Fruit fly (Drosophila melanogaster): Measurements from ENCODE around the gene CG2116.
A peak's percentile ranks its signal among the peaks of the same experiment; 100 is the strongest.

The CG2116 gene

dm6 chrX:8100026-8100825 lies 29.4 kb upstream of the CG2116 start (continued):
- TF ChIP-seq ATbp (GFP tag; optimal IDR thresholded peaks at IDR 0.05) = peak; percentile 90
- peak; percentile 80 for TF ChIP-seq CG11504 (tag; optimal IDR thresholded peaks at IDR 0.05)
- TF ChIP-seq gsb-n (tag; optimal IDR thresholded peaks at IDR 0.05) = peak; percentile 69
- peak; percentile 83 for TF ChIP-seq az2 (GFP tag; optimal IDR thresholded peaks at IDR 0.05)
- TF ChIP-seq CG31365 (tag; optimal IDR thresholded peaks at IDR 0.05) = peak; percentile 37
- peak; percentile 90 for TF ChIP-seq dysf (GFP tag; IDR thresholded peaks at IDR 0.05)
- peak; percentile 67; the same call in 1 of the 3 replicates for TF ChIP-seq jigr1 (GFP tag; IDR thresholded peaks at IDR 0.05)
- no peak for TF ChIP-seq mld (GFP tag; IDR thresholded peaks at IDR 0.05; ENCODE audit: partially characterized antibody)
- peak; percentile 85 for TF ChIP-seq CG6272 (GFP tag; IDR thresholded peaks at IDR 0.05)
- TF ChIP-seq exex (tag; optimal IDR thresholded peaks at IDR 0.05) = peak; percentile 48
- TF ChIP-seq Spps (tag; optimal IDR thresholded peaks at IDR 0.05) = peak; percentile 58
- TF ChIP-seq nau (GFP tag; optimal IDR thresholded peaks at IDR 0.05) = peak; percentile 74
- no peak for TF ChIP-seq pzg (GFP tag; optimal IDR thresholded peaks at IDR 0.05)
- TF ChIP-seq Oli (tag; optimal IDR thresholded peaks at IDR 0.05) = peak; percentile 82
- no peak for TF ChIP-seq amos (GFP tag; IDR thresholded peaks at IDR 0.05; ENCODE audit: partially characterized antibody)
- TF ChIP-seq CG15601 (tag; optimal IDR thresholded peaks at IDR 0.05) = peak; percentile 77
- no peak for TF ChIP-seq yki (optimal IDR thresholded peaks at IDR 0.05)
- TF ChIP-seq sob (GFP tag; IDR thresholded peaks at IDR 0.05) = peak; percentile 89
- peak; percentile 32 for TF ChIP-seq twi (tag; optimal IDR thresholded peaks at IDR 0.05)
- TF ChIP-seq fd3F (GFP tag; optimal IDR thresholded peaks at IDR 0.05) = peak; percentile 74
- TF ChIP-seq CG2129 (GFP tag; IDR thresholded peaks at IDR 0.05; ENCODE audit: partially characterized antibody) = no peak
- TF ChIP-seq Mad (GFP tag; optimal IDR thresholded peaks at IDR 0.05) = peak; percentile 17
- TF ChIP-seq tio (GFP tag; optimal IDR thresholded peaks at IDR 0.05) = peak; percentile 82
- TF ChIP-seq vvl (GFP tag; IDR thresholded peaks at IDR 0.05) = peak; percentile 92
- TF ChIP-seq vnd (GFP tag; IDR thresholded peaks at IDR 0.05; ENCODE audit: partially characterized antibody) = no peak
- TF ChIP-seq CG7271 (tag; optimal IDR thresholded peaks at IDR 0.05) = no peak
- peak; percentile 93 for TF ChIP-seq Atf6 (GFP tag; IDR thresholded peaks at IDR 0.05)
- TF ChIP-seq ara (GFP tag; IDR thresholded peaks at IDR 0.05) = peak; percentile 82
- TF ChIP-seq corto (GFP tag; optimal IDR thresholded peaks at IDR 0.05) = peak; percentile 35
- TF ChIP-seq CG9609 (GFP tag; optimal IDR thresholded peaks at IDR 0.05) = peak; percentile 13
- TF ChIP-seq CG8765 (GFP tag; IDR thresholded peaks at IDR 0.05) = no peak
- TF ChIP-seq CG1603 (tag; optimal IDR thresholded peaks at IDR 0.05) = peak; percentile 51
- peak; percentile 50 for TF ChIP-seq trem (tag; optimal IDR thresholded peaks at IDR 0.05)
- TF ChIP-seq Neu2 (GFP tag; optimal IDR thresholded peaks at IDR 0.05; ENCODE audit: borderline replicate concordance) = no peak
- no peak for TF ChIP-seq CG7745 (tag; optimal IDR thresholded peaks at IDR 0.05)
- TF ChIP-seq CG9437 (GFP tag; optimal IDR thresholded peaks at IDR 0.05) = peak; percentile 64
- TF ChIP-seq crc (GFP tag; optimal IDR thresholded peaks at IDR 0.05) = peak; percentile 33
- peak; percentile 46 for TF ChIP-seq Abd-B (GFP tag; optimal IDR thresholded peaks at IDR 0.05)
- TF ChIP-seq CG12236 (GFP tag; optimal IDR thresholded peaks at IDR 0.05) = no peak
- TF ChIP-seq da (GFP tag; optimal IDR thresholded peaks at IDR 0.05) = no peak
- TF ChIP-seq dm (GFP tag; optimal IDR thresholded peaks at IDR 0.05) = peak; percentile 27
- TF ChIP-seq CG13296 (GFP tag; optimal IDR thresholded peaks at IDR 0.05) = peak; percentile 84
- peak; percentile 97 for TF ChIP-seq CG15514 (GFP tag; optimal IDR thresholded peaks at IDR 0.05)
- TF ChIP-seq slp2 (GFP tag; optimal IDR thresholded peaks at IDR 0.05) = peak; percentile 26
- peak; percentile 85 for TF ChIP-seq sisA (GFP tag; IDR thresholded peaks at IDR 0.05)
- TF ChIP-seq CG32767 (GFP tag; IDR thresholded peaks at IDR 0.05) = peak; percentile 56
- TF ChIP-seq CG17829 (tag; optimal IDR thresholded peaks at IDR 0.05) = peak; percentile 66
- TF ChIP-seq Nf-YA (GFP tag; IDR thresholded peaks at IDR 0.05) = peak; percentile 71
- peak; percentile 88 for TF ChIP-seq slbo (GFP tag; IDR thresholded peaks at IDR 0.05)
